Worm (Caenorhabditis elegans) whole organism, L3 larva: Measurements from ENCODE around the gene sur-5.

ENCODE experiments used
- R02D3.7 ChIP-seq: fragments of 150-350 bp; optimal IDR thresholded peaks from 2 replicates; lab custom pipeline; 2014; ENCODE audit warnings: missing biosample characterization, missing genetic modification characterization
- ZK546.5 ChIP-seq: sonication (generic microtip); optimal IDR thresholded peaks from 2 replicates; lab custom pipeline; 2017; ENCODE audit warnings: missing biosample characterization, missing genetic modification characterization
- aly-2 ChIP-seq: fragments of 150-350 bp; optimal IDR thresholded peaks from 2 replicates; lab custom pipeline; 2014; ENCODE audit warnings: missing biosample characterization, missing genetic modification characterization
- ama-1 ChIP-seq: fragments of 150-350 bp; optimal IDR thresholded peaks from 2 replicates; lab custom pipeline; 2018
- egl-27 ChIP-seq: sonication (generic microtip); optimal IDR thresholded peaks from 4 replicates; lab custom pipeline; 2017; ENCODE audit warnings: missing biosample characterization, missing genetic modification reagents, missing genetic modification characterization
- elt-1 ChIP-seq: fragments of 150-350 bp; optimal IDR thresholded peaks from 2 replicates; lab custom pipeline; 2014; ENCODE audit warnings: missing biosample characterization, missing genetic modification characterization
- elt-2 ChIP-seq: sonication (generic microtip); optimal IDR thresholded peaks from 2 replicates; lab custom pipeline; 2016; ENCODE audit warnings: missing genetic modification reagents, mild to moderate bottlenecking, missing genetic modification characterization, missing compliant biosample characterization
- elt-3 ChIP-seq, 3 experiments: fragments of 150-350 bp in 1 of 3; sonication (generic microtip) in 2 of 3; optimal IDR thresholded peaks; 2 replicates in 2 of 3; 4 replicates in 1 of 3; lab custom pipeline; 2014 to 2017; ENCODE audit warnings: missing biosample characterization in 3 of 3, missing genetic modification characterization in 3 of 3
- eor-1 ChIP-seq, 2 experiments: fragments of 150-350 bp; optimal IDR thresholded peaks; 2 replicates each; lab custom pipeline; 2014 to 2018; ENCODE audit warnings: missing biosample characterization in 2 of 2, missing genetic modification characterization in 2 of 2
- fkh-2 ChIP-seq: fragments of 150-350 bp; optimal IDR thresholded peaks from 2 replicates; lab custom pipeline; 2014; ENCODE audit warnings: missing biosample characterization, missing genetic modification reagents, missing genetic modification characterization
- fos-1 ChIP-seq: fragments of 150-350 bp; optimal IDR thresholded peaks from 2 replicates; lab custom pipeline; 2014; ENCODE audit warnings: missing biosample characterization, missing genetic modification characterization
- hmg-11 ChIP-seq: sonication (generic microtip); optimal IDR thresholded peaks from 2 replicates; lab custom pipeline; 2016; ENCODE audit warnings: missing genetic modification characterization, missing compliant biosample characterization
- jun-1 ChIP-seq: fragments of 150-350 bp; optimal IDR thresholded peaks from 2 replicates; lab custom pipeline; 2014; ENCODE audit warnings: missing biosample characterization, missing genetic modification reagents, missing genetic modification characterization
- lin-15B ChIP-seq: fragments of 150-350 bp; optimal IDR thresholded peaks from 2 replicates; lab custom pipeline; 2014; ENCODE audit warnings: missing biosample characterization, missing genetic modification characterization
- lin-39 ChIP-seq: fragments of 150-350 bp; optimal IDR thresholded peaks from 2 replicates; lab custom pipeline; 2018; ENCODE audit warnings: missing biosample characterization, missing genetic modification reagents, missing genetic modification characterization
- mdl-1 ChIP-seq: fragments of 150-350 bp; optimal IDR thresholded peaks from 2 replicates; lab custom pipeline; 2014; ENCODE audit warnings: missing biosample characterization, missing genetic modification characterization
- mml-1 ChIP-seq: fragments of 150-350 bp; sonication (generic microtip); optimal IDR thresholded peaks from 3 replicates; lab custom pipeline; 2014; ENCODE audit warnings: missing biosample characterization, missing genetic modification characterization
- nfya-1 ChIP-seq: sonication (generic microtip); optimal IDR thresholded peaks from 2 replicates; lab custom pipeline; 2017; ENCODE audit warnings: missing genetic modification characterization, mild to moderate bottlenecking, missing compliant biosample characterization, antibody characterized with exemption, moderate library complexity; ENCODE audit not compliant: insufficient read depth
- nhr-23 ChIP-seq: fragments of 150-350 bp; optimal IDR thresholded peaks from 2 replicates; lab custom pipeline; 2014; ENCODE audit warnings: missing biosample characterization, missing genetic modification reagents, missing genetic modification characterization
- nhr-76 ChIP-seq: fragments of 150-350 bp; sonication (generic microtip); optimal IDR thresholded peaks from 5 replicates; lab custom pipeline; 2014; ENCODE audit warnings: missing biosample characterization, missing genetic modification characterization
- nhr-77 ChIP-seq: fragments of 150-350 bp; optimal IDR thresholded peaks from 2 replicates; lab custom pipeline; 2014; ENCODE audit warnings: missing biosample characterization, missing genetic modification characterization
- pha-4 ChIP-seq: fragments of 150-350 bp; optimal IDR thresholded peaks from 2 replicates; lab custom pipeline; 2014; ENCODE audit warnings: missing biosample characterization, missing genetic modification reagents, missing genetic modification characterization
- pqm-1 ChIP-seq: fragments of 150-350 bp; optimal IDR thresholded peaks from 2 replicates; lab custom pipeline; 2017; ENCODE audit warnings: missing biosample characterization, missing genetic modification characterization, inconsistent platforms
- sea-2 ChIP-seq: fragments of 150-350 bp; sonication (generic microtip); optimal IDR thresholded peaks from 4 replicates; lab custom pipeline; 2014; ENCODE audit warnings: missing biosample characterization, missing genetic modification reagents, missing genetic modification characterization
- skn-1 ChIP-seq: fragments of 150-350 bp; optimal IDR thresholded peaks from 2 replicates; lab custom pipeline; 2014; ENCODE audit warnings: missing biosample characterization, missing genetic modification characterization
- tbx-2 ChIP-seq: sonication (generic microtip); optimal IDR thresholded peaks from 2 replicates; lab custom pipeline; 2016; ENCODE audit warnings: mild to moderate bottlenecking, missing genetic modification characterization, missing compliant biosample characterization
- unc-39 ChIP-seq: sonication (generic microtip); optimal IDR thresholded peaks from 4 replicates; lab custom pipeline; 2017; ENCODE audit warnings: missing biosample characterization, missing genetic modification characterization
- unc-62 ChIP-seq: fragments of 150-350 bp; sonication (generic microtip); optimal IDR thresholded peaks from 4 replicates; lab custom pipeline; 2014; ENCODE audit warnings: missing biosample characterization, missing genetic modification reagents, missing genetic modification characterization
- ztf-4 ChIP-seq: fragments of 150-350 bp; optimal IDR thresholded peaks from 2 replicates; lab custom pipeline; 2014; ENCODE audit warnings: missing biosample characterization, missing genetic modification characterization

sur-5 gene

DNA sequence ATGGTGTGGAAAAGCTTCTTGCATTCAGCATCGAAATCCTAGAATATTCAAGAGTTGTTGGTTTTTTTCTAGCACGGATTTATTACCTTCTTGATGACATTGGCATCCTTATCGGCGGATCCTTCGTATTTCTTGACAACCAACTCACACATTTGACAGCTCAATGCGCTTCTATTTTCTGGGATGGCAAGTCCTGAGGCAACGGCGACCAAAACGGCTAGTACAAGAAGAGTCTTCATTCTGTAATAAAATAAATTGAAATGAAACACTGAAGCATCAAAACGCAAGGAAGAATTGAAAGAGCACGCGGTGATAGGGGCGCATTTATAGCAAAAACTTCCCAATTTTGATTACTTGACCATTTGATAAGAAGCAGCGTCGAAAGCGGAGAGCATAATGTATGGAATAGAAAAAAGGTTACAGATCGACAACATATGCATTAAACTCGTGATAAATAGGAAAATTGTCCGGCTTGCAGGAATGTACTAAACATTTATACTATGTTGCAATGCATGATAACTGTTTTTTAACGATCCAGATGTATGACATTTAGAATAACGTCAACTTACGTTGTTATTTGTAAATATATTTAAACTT, 14.8 kb upstream of the sur-5 start, which contains the start of gene spp-5:
TSS of gene spp-5 (minus strand) at position 240 of the 597 bp plus-strand sequence.
- TF ChIP-seq ama-1 (lab: Kevin White, UChicago): peak; percentile 41
- no peak for TF ChIP-seq R02D3.7 (tag; lab: Kevin White, UChicago)
- peak; percentile 14 for TF ChIP-seq mdl-1 (tag; lab: Kevin White, UChicago)
- no peak for TF ChIP-seq elt-3 (tag; optimal IDR thresholded peaks at IDR 0.05; lab: Kevin White, UChicago)
- TF ChIP-seq nhr-76 (tag; lab: Kevin White, UChicago): no peak
- no peak for TF ChIP-seq ztf-4 (tag; lab: Kevin White, UChicago)
- TF ChIP-seq elt-1 (tag; lab: Kevin White, UChicago): no peak
- TF ChIP-seq nhr-23 (tag; lab: Kevin White, UChicago): no peak
- TF ChIP-seq fkh-2 (tag; lab: Kevin White, UChicago): no peak
- no peak for TF ChIP-seq lin-39 (tag; lab: Kevin White, UChicago)
- no peak for TF ChIP-seq egl-27
- peak; percentile 97 for TF ChIP-seq pqm-1
- TF ChIP-seq fos-1 (tag; lab: Kevin White, UChicago): no peak
- no peak for TF ChIP-seq aly-2 (tag; lab: Kevin White, UChicago)
- no peak for TF ChIP-seq sea-2 (GFP tag; lab: Kevin White, UChicago)
- peak; percentile 95 for TF ChIP-seq elt-2 (tag; lab: Kevin White, UChicago)
- TF ChIP-seq jun-1: peak; percentile 63
- TF ChIP-seq pha-4 (tag; lab: Kevin White, UChicago): peak; percentile 78

DNA sequence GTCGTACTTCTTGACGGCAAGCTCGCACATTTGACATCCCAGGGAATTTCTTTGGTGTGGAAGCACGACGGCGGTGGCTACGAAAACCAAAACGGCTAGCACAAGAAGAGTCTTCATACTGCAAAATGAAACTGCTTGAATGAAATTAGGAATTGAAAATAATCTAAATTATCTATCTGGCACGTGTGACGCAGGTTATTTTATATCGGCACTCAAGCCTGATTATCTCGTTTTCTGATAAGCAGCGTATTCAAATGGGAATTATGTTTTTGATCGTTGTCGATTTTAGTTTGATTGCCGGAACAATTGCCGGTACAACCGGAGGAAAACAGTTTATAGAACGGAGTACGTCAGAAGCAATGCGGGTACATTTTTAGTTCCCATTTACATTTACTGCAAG, 13.3 kb upstream of the sur-5 start, which contains the start of gene spp-4:
TSS of gene spp-4 (minus strand) at position 118 of the 400 bp plus-strand sequence.
- TF ChIP-seq nhr-77 (tag; lab: Kevin White, UChicago): no peak
- peak; percentile 84 for TF ChIP-seq elt-2 (tag; lab: Kevin White, UChicago)
- TF ChIP-seq tbx-2 (tag; lab: Kevin White, UChicago): no peak

DNA sequence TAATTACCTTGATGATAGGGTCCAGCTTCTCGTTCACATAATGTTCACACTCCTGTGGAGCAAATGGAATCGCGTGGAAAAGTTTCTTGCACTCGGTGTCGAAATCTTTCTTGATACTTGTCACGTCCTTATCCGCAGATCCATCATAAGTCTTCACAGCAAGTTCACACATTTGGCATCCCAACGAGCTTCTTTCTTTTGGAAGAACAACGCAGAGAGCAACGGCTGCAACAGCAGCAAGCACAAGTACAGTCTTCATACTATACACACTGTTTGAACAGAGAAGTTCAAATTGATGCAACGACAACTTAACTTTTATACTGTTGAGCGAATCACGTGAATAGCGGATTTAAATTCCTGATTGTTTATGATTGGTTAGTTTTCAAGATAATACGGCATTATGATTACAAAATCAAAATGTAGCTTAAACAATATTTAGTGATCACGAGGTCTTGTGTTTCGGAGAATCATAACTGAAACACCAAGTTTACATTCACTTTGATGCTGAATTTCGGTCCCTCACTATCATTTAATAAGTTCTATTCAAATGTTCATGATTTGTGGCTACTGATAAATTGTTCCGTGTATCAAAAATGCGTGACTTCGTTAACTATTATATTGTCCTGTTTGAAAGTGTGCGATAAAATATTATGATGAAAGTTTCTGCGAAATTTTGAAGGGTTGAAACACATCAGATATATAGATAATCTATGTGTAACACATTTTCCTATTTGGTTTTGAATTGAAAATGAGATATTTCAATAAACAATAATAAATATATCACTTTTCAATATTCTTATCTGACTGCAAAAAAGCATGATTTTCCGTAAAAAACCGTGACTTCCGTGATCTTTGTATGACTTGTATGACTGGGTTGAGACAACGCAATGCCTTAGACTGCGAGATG, 11.4 kb upstream of the sur-5 start, which contains the start of the genes spp-2 and spp-6:
TSS of gene spp-2 (minus strand) at position 334 of the 907 bp plus-strand sequence.
TSS of gene spp-6 (plus strand) at position 857 of the 907 bp plus-strand sequence.
- TF ChIP-seq unc-39: no peak
- TF ChIP-seq lin-15B: no peak
- TF ChIP-seq elt-2 (tag; lab: Kevin White, UChicago): peak; percentile 90
- no peak for TF ChIP-seq eor-1 (tag; optimal IDR thresholded peaks at IDR 0.05; lab: Kevin White, UChicago)
- peak; percentile 85 for TF ChIP-seq pqm-1
- TF ChIP-seq mml-1 (tag; lab: Kevin White, UChicago): no peak
- peak; percentile 29 for TF ChIP-seq pha-4 (tag; lab: Kevin White, UChicago)
- TF ChIP-seq ama-1 (lab: Kevin White, UChicago): peak; percentile 71

DNA sequence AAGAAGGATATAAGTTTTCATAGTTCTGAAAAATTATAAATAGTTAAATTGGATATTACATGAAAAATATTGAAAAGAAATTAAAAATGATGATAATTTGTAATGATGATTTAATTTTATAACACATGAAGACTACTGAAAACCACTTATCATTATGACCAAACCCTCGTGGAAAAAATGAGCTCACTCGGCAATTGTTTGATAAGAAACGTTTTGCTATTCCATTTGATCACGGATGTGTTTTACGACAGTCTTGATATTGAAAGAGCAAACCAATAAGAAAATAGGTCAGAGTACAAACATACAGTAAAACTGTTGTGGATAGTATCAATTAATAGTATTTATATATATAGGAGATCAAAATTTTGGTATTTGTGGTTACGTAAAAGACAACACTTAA, 10.0 kb upstream of the sur-5 start, which contains the start of gene spp-3:
TSS of gene spp-3 (minus strand) at position 25 of the 400 bp plus-strand sequence.
- no peak for TF ChIP-seq ZK546.5
- TF ChIP-seq jun-1: peak; percentile 57
- TF ChIP-seq pha-4 (tag; lab: Kevin White, UChicago): peak; percentile 38
- TF ChIP-seq nfya-1 (tag; lab: Kevin White, UChicago): peak; percentile 48
- peak; percentile 93 for TF ChIP-seq pqm-1
- TF ChIP-seq elt-2 (tag; lab: Kevin White, UChicago): peak; percentile 96
- peak; percentile 88 for TF ChIP-seq skn-1 (tag; lab: Kevin White, UChicago)
- TF ChIP-seq hmg-11 (tag; lab: Kevin White, UChicago): no peak

DNA sequence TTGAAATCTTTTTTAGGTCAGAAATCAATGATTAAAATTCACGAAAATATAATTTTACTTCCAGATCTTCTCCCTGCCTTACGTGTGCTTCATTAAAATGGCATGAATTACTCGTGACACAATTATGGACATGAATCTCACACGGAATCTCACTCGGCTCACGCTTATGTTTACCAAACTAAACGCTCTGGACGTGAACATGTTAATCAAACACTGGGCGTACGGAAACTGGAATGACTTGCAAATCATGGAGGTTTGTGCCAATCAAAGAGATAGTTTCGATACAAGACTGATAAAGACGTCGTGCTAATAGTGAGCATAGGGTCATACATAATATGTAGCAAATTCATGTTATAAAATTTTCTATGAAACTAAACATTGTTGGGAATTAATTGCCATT, 9.2 kb upstream of the sur-5 start:
- TF ChIP-seq unc-62 (no peak), elt-2 (tag; lab: Kevin White, UChicago) (peak; percentile 54), pqm-1 (peak; percentile 4)
